Fruit fly (Drosophila melanogaster) whole organism, embryonic: ENCODE data around the gene CG15408.
A peak's percentile ranks its signal among the peaks of the same experiment; 100 is the strongest.

Experiments
- Atf3 ChIP-seq: fragments of 200-800 bp; sonication (Bioruptor generic); optimal IDR thresholded peaks from 3 replicates; lab custom pipeline; 2016; ENCODE audit warnings: missing biosample characterization, missing genetic modification characterization
- C15 ChIP-seq: fragments of 200-800 bp; sonication (Bioruptor generic); IDR thresholded peaks from 3 replicates; pipeline ENCODE4 v1.3.6; 2022; ENCODE audit warnings: missing biosample characterization, missing genetic modification characterization
- CG10147 ChIP-seq: fragments of 200-800 bp; sonication (Bioruptor generic); optimal IDR thresholded peaks from 2 replicates; lab custom pipeline; 2019; ENCODE audit warnings: missing biosample characterization, mild to moderate bottlenecking, missing genetic modification characterization, moderate library complexity
- CG10543 ChIP-seq: fragments of 200-800 bp; sonication (Bioruptor generic); optimal IDR thresholded peaks from 3 replicates; lab custom pipeline; 2017; ENCODE audit warnings: missing biosample characterization, mild to moderate bottlenecking, missing genetic modification characterization, moderate library complexity
- CG12071 ChIP-seq: fragments of 200-800 bp; sonication (Bioruptor generic); optimal IDR thresholded peaks from 3 replicates; lab custom pipeline; 2018; ENCODE audit warnings: missing biosample characterization, mild to moderate bottlenecking, missing genetic modification characterization
- CG1233 ChIP-seq: fragments of 200-800 bp; sonication (Bioruptor generic); optimal IDR thresholded peaks from 4 replicates; lab custom pipeline; 2018; ENCODE audit warnings: missing biosample characterization, mild to moderate bottlenecking, missing genetic modification characterization
- CG12659 ChIP-seq: fragments of 200-800 bp; sonication (Bioruptor generic); optimal IDR thresholded peaks from 3 replicates; lab custom pipeline; 2017; ENCODE audit warnings: mild to moderate bottlenecking, missing biosample characterization, missing genetic modification reagents, missing genetic modification characterization
- CG15011 ChIP-seq: fragments of 200-800 bp; sonication (Bioruptor generic); optimal IDR thresholded peaks from 3 replicates; lab custom pipeline; 2018; ENCODE audit warnings: missing biosample characterization, mild to moderate bottlenecking, missing genetic modification characterization
- CG1602 ChIP-seq: fragments of 200-800 bp; sonication (Bioruptor generic); optimal IDR thresholded peaks from 3 replicates; lab custom pipeline; 2016; ENCODE audit warnings: missing biosample characterization, missing genetic modification characterization
- CG16779 ChIP-seq: fragments of 200-800 bp; sonication (Bioruptor generic); IDR thresholded peaks from 2 replicates; pipeline ENCODE4 v1.3.6; 2022; ENCODE audit warnings: missing biosample characterization, missing genetic modification characterization
- CG17568 ChIP-seq: fragments of 200-800 bp; sonication (Bioruptor generic); optimal IDR thresholded peaks from 2 replicates; lab custom pipeline; 2018; ENCODE audit warnings: missing biosample characterization, mild to moderate bottlenecking, missing genetic modification characterization, moderate library complexity
- CG18011 ChIP-seq: fragments of 200-800 bp; sonication (Bioruptor generic); optimal IDR thresholded peaks from 2 replicates; lab custom pipeline; 2017; ENCODE audit warnings: missing biosample characterization, missing genetic modification characterization, mild to moderate bottlenecking, moderate library complexity, missing genotype
- CG18599 ChIP-seq: fragments of 200-800 bp; sonication (Bioruptor generic); optimal IDR thresholded peaks from 3 replicates; lab custom pipeline; 2017; ENCODE audit warnings: missing biosample characterization, missing genetic modification characterization, mild to moderate bottlenecking, moderate library complexity, missing genetic modification reagents
- CG3995 ChIP-seq: fragments of 200-800 bp; sonication (Bioruptor generic); optimal IDR thresholded peaks from 3 replicates; lab custom pipeline; 2016; ENCODE audit warnings: missing biosample characterization, missing genetic modification characterization
- CG43689 ChIP-seq: fragments of 200-800 bp; sonication (Bioruptor generic); IDR thresholded peaks from 2 replicates; pipeline ENCODE4 v1.3.6; 2022; ENCODE audit warnings: missing biosample characterization, missing genetic modification characterization
- CG5953 ChIP-seq: fragments of 200-800 bp; sonication (Bioruptor generic); IDR thresholded peaks from 2 replicates; pipeline ENCODE4 v1.3.6; 2022; ENCODE audit warnings: missing biosample characterization, missing genetic modification characterization
- CG9817 ChIP-seq: fragments of 200-800 bp; sonication (Bioruptor generic); optimal IDR thresholded peaks from 2 replicates; lab custom pipeline; 2018; ENCODE audit warnings: missing biosample characterization, mild to moderate bottlenecking, missing genetic modification characterization, moderate library complexity
- D ChIP-seq, 2 experiments: fragments of 200-800 bp in 1 of 2; fragments of >200 bp in 1 of 2; sonication (Bioruptor generic) in 1 of 2; optimal IDR thresholded peaks; 2 replicates in 1 of 2; 3 replicates in 1 of 2; lab custom pipeline; 2017; ENCODE audit warnings: mild to moderate bottlenecking in 1 of 2, missing biosample characterization in 1 of 2, missing genetic modification characterization in 1 of 2, missing genetic modification reagents in 1 of 2
- Deaf1 ChIP-seq: fragments of 200-800 bp; optimal IDR thresholded peaks from 3 replicates; lab custom pipeline; 2019; ENCODE audit warnings: missing biosample characterization, mild to moderate bottlenecking, missing genetic modification characterization, moderate library complexity
- E2f2 ChIP-seq: fragments of 200-800 bp; sonication (Bioruptor generic); IDR thresholded peaks from 2 replicates; pipeline ENCODE4 v1.3.6; 2022; ENCODE audit warnings: missing biosample characterization, missing genetic modification characterization
- HLH4C ChIP-seq: fragments of 200-800 bp; sonication (Bioruptor generic); IDR thresholded peaks from 3 replicates; pipeline ENCODE4 v1.3.6; 2022; ENCODE audit warnings: missing biosample characterization, missing genetic modification characterization; ENCODE audit not compliant: partially characterized antibody
- HLHmδ ChIP-seq: fragments of 200-800 bp; sonication (Bioruptor generic); optimal IDR thresholded peaks from 2 replicates; lab custom pipeline; 2018; ENCODE audit warnings: missing biosample characterization, mild to moderate bottlenecking, missing genetic modification characterization, moderate library complexity
- Meics ChIP-seq: fragments of 200-800 bp; sonication (Bioruptor generic); optimal IDR thresholded peaks from 2 replicates; lab custom pipeline; 2017; ENCODE audit warnings: missing biosample characterization, mild to moderate bottlenecking, missing genetic modification characterization
- Opbp ChIP-seq: fragments of 200-800 bp; sonication (Bioruptor generic); IDR thresholded peaks from 3 replicates; pipeline ENCODE4 v1.3.6; 2022; ENCODE audit warnings: missing biosample characterization, missing genetic modification characterization; ENCODE audit not compliant: partially characterized antibody
- Poxn ChIP-seq: fragments of 200-800 bp; sonication (Bioruptor generic); IDR thresholded peaks from 2 replicates; pipeline ENCODE4 v1.3.6; 2022; ENCODE audit warnings: missing biosample characterization, missing genetic modification characterization
- Rfx ChIP-seq: fragments of 200-800 bp; sonication (Bioruptor generic); IDR thresholded peaks from 2 replicates; pipeline ENCODE4 v1.3.6; 2022; ENCODE audit warnings: missing biosample characterization, missing genetic modification characterization
- Rx ChIP-seq: fragments of 200-800 bp; sonication (Bioruptor generic); IDR thresholded peaks from 2 replicates; pipeline ENCODE4 v1.3.6; 2022; ENCODE audit warnings: missing biosample characterization, missing genetic modification characterization
- Trl ChIP-seq, 3 experiments: fragments of >200 bp in 2 of 3; fragments of 200-800 bp in 1 of 3; sonication (Bioruptor generic) in 1 of 3; optimal IDR thresholded peaks; 2 replicates in 1 of 3; 3 replicates in 2 of 3; lab custom pipeline; 2016 to 2017; ENCODE audit warnings: missing biosample characterization in 1 of 3, missing genetic modification characterization in 1 of 3
- ab ChIP-seq: fragments of 200-800 bp; sonication (Bioruptor generic); optimal IDR thresholded peaks from 2 replicates; lab custom pipeline; 2016; ENCODE audit warnings: missing biosample characterization, missing genetic modification characterization
- al ChIP-seq: fragments of 200-800 bp; sonication (Bioruptor generic); IDR thresholded peaks from 2 replicates; pipeline ENCODE4 v1.3.6; 2022; ENCODE audit warnings: missing biosample characterization, missing genetic modification characterization
- az2 ChIP-seq: fragments of 200-800 bp; sonication (Bioruptor generic); optimal IDR thresholded peaks from 3 replicates; lab custom pipeline; 2016; ENCODE audit warnings: missing biosample characterization, missing genetic modification characterization
- br ChIP-seq: fragments of >200 bp; optimal IDR thresholded peaks from 2 replicates; lab custom pipeline; 2017
- btn ChIP-seq: fragments of 200-800 bp; sonication (Bioruptor generic); optimal IDR thresholded peaks from 2 replicates; lab custom pipeline; 2016; ENCODE audit warnings: missing biosample characterization, missing genetic modification characterization
- cas ChIP-seq: fragments of 200-800 bp; sonication (Bioruptor generic); IDR thresholded peaks from 2 replicates; pipeline ENCODE4 v1.3.6; 2022; ENCODE audit warnings: missing biosample characterization, missing genetic modification characterization
- crc ChIP-seq: fragments of 200-800 bp; sonication (Bioruptor generic); optimal IDR thresholded peaks from 2 replicates; lab custom pipeline; 2016; ENCODE audit warnings: missing biosample characterization, missing genetic modification characterization
- dmrt99B ChIP-seq: fragments of 200-800 bp; sonication (Bioruptor generic); optimal IDR thresholded peaks from 2 replicates; lab custom pipeline; 2018; ENCODE audit warnings: missing biosample characterization, mild to moderate bottlenecking, missing genetic modification characterization, moderate library complexity
- fd3F ChIP-seq: fragments of 200-800 bp; sonication (Bioruptor generic); optimal IDR thresholded peaks from 2 replicates; lab custom pipeline; 2018; ENCODE audit warnings: missing biosample characterization, mild to moderate bottlenecking, missing genetic modification characterization, moderate library complexity
- grn ChIP-seq: fragments of 200-800 bp; sonication (Bioruptor generic); optimal IDR thresholded peaks from 3 replicates; lab custom pipeline; 2017; ENCODE audit warnings: missing biosample characterization, missing genetic modification characterization
- hth ChIP-seq: fragments of >200 bp; optimal IDR thresholded peaks from 2 replicates; lab custom pipeline; 2017; ENCODE audit warnings: inconsistent platforms
- klu ChIP-seq: fragments of 200-800 bp; sonication (Bioruptor generic); IDR thresholded peaks from 2 replicates; pipeline ENCODE4 v1.3.6; 2022; ENCODE audit warnings: missing biosample characterization, missing genetic modification characterization
- nerfin-2 ChIP-seq: fragments of 200-800 bp; sonication (Bioruptor generic); IDR thresholded peaks from 2 replicates; pipeline ENCODE4 v1.3.6; 2022; ENCODE audit warnings: missing biosample characterization, missing genetic modification characterization; ENCODE audit not compliant: partially characterized antibody
- nmo ChIP-seq: fragments of 200-800 bp; sonication (Bioruptor generic); optimal IDR thresholded peaks from 2 replicates; lab custom pipeline; 2018; ENCODE audit warnings: missing biosample characterization, mild to moderate bottlenecking, missing genetic modification characterization, moderate library complexity
- nom ChIP-seq: fragments of 200-800 bp; sonication (Bioruptor generic); optimal IDR thresholded peaks from 2 replicates; lab custom pipeline; 2017; ENCODE audit warnings: missing biosample characterization, missing genetic modification characterization, mild to moderate bottlenecking, moderate library complexity, missing genetic modification reagents
- rib ChIP-seq: fragments of 200-800 bp; sonication (Bioruptor generic); IDR thresholded peaks from 2 replicates; pipeline ENCODE4 v1.3.6; 2022; ENCODE audit warnings: missing biosample characterization, missing genetic modification characterization
- row ChIP-seq: fragments of 200-800 bp; sonication (Bioruptor generic); IDR thresholded peaks from 3 replicates; pipeline ENCODE4 v1.3.6; 2022; ENCODE audit warnings: missing biosample characterization, missing genetic modification characterization
- ssp ChIP-seq: fragments of 200-800 bp; sonication (Bioruptor generic); IDR thresholded peaks from 2 replicates; pipeline ENCODE4 v1.3.6; 2022; ENCODE audit warnings: missing biosample characterization, missing genetic modification characterization
- stc ChIP-seq: fragments of 200-800 bp; sonication (Bioruptor generic); IDR thresholded peaks from 2 replicates; pipeline ENCODE4 v1.3.6; 2022; ENCODE audit warnings: missing biosample characterization, missing genetic modification characterization
- sug ChIP-seq: fragments of 200-800 bp; optimal IDR thresholded peaks from 2 replicates; lab custom pipeline; 2019; ENCODE audit warnings: missing biosample characterization, mild to moderate bottlenecking, missing genetic modification characterization, moderate library complexity
- tgo ChIP-seq: fragments of 200-800 bp; sonication (Bioruptor generic); IDR thresholded peaks from 3 replicates; pipeline ENCODE4 v1.3.6; 2022; ENCODE audit warnings: missing biosample characterization, missing genetic modification characterization
- vnd ChIP-seq: fragments of 200-800 bp; sonication (Bioruptor generic); IDR thresholded peaks from 3 replicates; pipeline ENCODE4 v1.3.6; 2022; ENCODE audit warnings: missing biosample characterization, missing genetic modification characterization; ENCODE audit not compliant: partially characterized antibody
- wek ChIP-seq: fragments of 200-800 bp; sonication (Bioruptor generic); optimal IDR thresholded peaks from 3 replicates; lab custom pipeline; 2018; ENCODE audit warnings: missing biosample characterization, mild to moderate bottlenecking, missing genetic modification characterization, moderate library complexity

The CG15408 gene

DNA sequence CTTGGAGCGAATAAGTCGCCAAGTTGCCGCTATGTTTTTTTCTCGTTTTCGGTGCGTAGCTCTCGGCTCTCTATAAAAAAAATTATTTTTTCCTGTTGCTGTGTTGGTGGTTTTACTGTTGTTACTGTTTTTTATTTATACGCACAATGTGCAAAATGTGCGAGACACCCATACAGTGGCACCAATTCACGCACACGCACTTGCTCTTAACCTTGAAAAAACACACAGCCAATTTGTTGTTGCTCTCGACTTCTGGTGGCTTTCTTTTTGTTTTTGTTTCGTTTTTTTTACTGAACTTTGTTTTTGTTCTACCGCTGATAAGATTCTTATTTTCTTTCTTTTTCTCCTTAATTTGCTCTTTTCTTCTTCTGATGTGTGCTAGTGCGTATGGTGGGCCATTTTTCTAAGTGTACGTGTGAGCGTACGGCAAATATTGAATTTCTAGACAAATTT, 23.6 kb downstream of the CG15408 start (continued):
- TF ChIP-seq D (optimal IDR thresholded peaks at IDR 0.05; lab: Kevin White, UChicago) (no peak), D (GFP tag; optimal IDR thresholded peaks at IDR 0.05; lab: Kevin White, UChicago) (no peak), HLH4C (no peak), CG5953 (GFP tag; lab: Robert Waterston, UW) (no peak), CG18011 (GFP tag; lab: Kevin White, UChicago) (no peak), rib (GFP tag; lab: Robert Waterston, UW) (peak; percentile 61; the same call in 1 of the 2 replicates), ab (GFP tag; lab: Kevin White, UChicago) (no peak), al (GFP tag; lab: Robert Waterston, UW) (no peak), CG10147 (no peak), klu (GFP tag; lab: Robert Waterston, UW) (0 out of 2 replicates have a peak, but pooled peaks have one; percentile 1), btn (GFP tag; lab: Kevin White, UChicago) (no peak), Atf3 (GFP tag; lab: Kevin White, UChicago) (no peak), vnd (GFP tag; lab: Robert Waterston, UW) (no peak), CG1233 (no peak), stc (GFP tag; lab: Robert Waterston, UW) (no peak), grn (GFP tag; lab: Kevin White, UChicago) (no peak), CG1602 (GFP tag; lab: Kevin White, UChicago) (no peak), CG43689 (GFP tag; lab: Robert Waterston, UW) (no peak), C15 (GFP tag; lab: Robert Waterston, UW) (no peak), row (GFP tag; lab: Robert Waterston, UW) (peak; percentile 36; the same call in 1 of the 3 replicates), CG12659 (GFP tag; lab: Kevin White, UChicago) (no peak), CG12071 (GFP tag; lab: Kevin White, UChicago) (no peak), CG18599 (GFP tag; lab: Kevin White, UChicago) (peak; percentile 66), Poxn (no peak), CG15011 (no peak), HLHmδ (GFP tag; lab: Kevin White, UChicago) (no peak), az2 (GFP tag; lab: Kevin White, UChicago) (no peak), hth (lab: Kevin White, UChicago) (no peak), ssp (GFP tag; lab: Robert Waterston, UW) (no peak), cas (GFP tag; lab: Robert Waterston, UW) (no peak), CG3995 (GFP tag; lab: Kevin White, UChicago) (no peak), CG10543 (GFP tag; lab: Kevin White, UChicago) (peak; percentile 52), dmrt99B (no peak), nerfin-2 (GFP tag; lab: Robert Waterston, UW) (no peak), E2f2 (GFP tag; lab: Robert Waterston, UW) (no peak), Rx (GFP tag; lab: Robert Waterston, UW) (no peak), tgo (GFP tag; lab: Robert Waterston, UW) (no peak), fd3F (GFP tag; lab: Kevin White, UChicago) (no peak), CG16779 (GFP tag; lab: Robert Waterston, UW) (no peak), nmo (GFP tag; lab: Kevin White, UChicago) (no peak), CG17568 (GFP tag; lab: Kevin White, UChicago) (no peak), Rfx (GFP tag; lab: Robert Waterston, UW) (peak; percentile 71; the same call in 1 of the 2 replicates), br (lab: Kevin White, UChicago) (no peak), Meics (peak; percentile 19), sug (peak; percentile 22), Trl (optimal IDR thresholded peaks at IDR 0.05; lab: Kevin White, UChicago) (peak in 1 of 2 experiments; percentile 10), Trl (GFP tag; optimal IDR thresholded peaks at IDR 0.05; lab: Kevin White, UChicago) (no peak), wek (GFP tag; lab: Kevin White, UChicago) (no peak), Opbp (no peak), CG9817 (tag; lab: Kevin White, UChicago) (no peak), Deaf1 (no peak), nom (GFP tag; lab: Kevin White, UChicago) (peak; percentile 95), crc (GFP tag; lab: Kevin White, UChicago) (no peak)
